Fruit fly (Drosophila melanogaster) whole organism, embryonic: ENCODE measurements around the gene Rpn1.

Source experiments
- ATbp ChIP-seq: fragments of 200-800 bp; sonication (Bioruptor generic); optimal IDR thresholded peaks from 2 replicates; lab custom pipeline; 2017; ENCODE audit warnings: missing biosample characterization, mild to moderate bottlenecking, missing genetic modification characterization, missing genetic modification reagents
- Asciz ChIP-seq: fragments of 200-800 bp; sonication (Bioruptor generic); optimal IDR thresholded peaks from 2 replicates; lab custom pipeline; 2017; ENCODE audit warnings: missing biosample characterization, mild to moderate bottlenecking, missing genetic modification characterization, missing genetic modification reagents
- Bteb2 ChIP-seq: fragments of 200-800 bp; sonication (Bioruptor generic); optimal IDR thresholded peaks from 2 replicates; lab custom pipeline; 2016; ENCODE audit warnings: missing biosample characterization, missing genetic modification characterization
- CG10565 ChIP-seq: fragments of 200-800 bp; sonication (Bioruptor generic); optimal IDR thresholded peaks from 3 replicates; lab custom pipeline; 2016; ENCODE audit warnings: missing biosample characterization, mild to moderate bottlenecking, missing genetic modification characterization
- CG16815 ChIP-seq: fragments of 200-800 bp; sonication (Bioruptor generic); optimal IDR thresholded peaks from 3 replicates; lab custom pipeline; 2017; ENCODE audit warnings: missing biosample characterization, mild to moderate bottlenecking, missing genetic modification characterization
- CG17568 ChIP-seq: fragments of 200-800 bp; sonication (Bioruptor generic); optimal IDR thresholded peaks from 2 replicates; lab custom pipeline; 2018; ENCODE audit warnings: missing biosample characterization, mild to moderate bottlenecking, missing genetic modification characterization, moderate library complexity
- CG17612 ChIP-seq: fragments of 200-800 bp; sonication (Bioruptor generic); IDR thresholded peaks from 2 replicates; pipeline ENCODE4 v1.3.6; 2022; ENCODE audit warnings: missing biosample characterization, missing genetic modification characterization
- CG2202 ChIP-seq: fragments of 200-800 bp; sonication (Bioruptor generic); optimal IDR thresholded peaks from 2 replicates; lab custom pipeline; 2018; ENCODE audit warnings: missing biosample characterization, mild to moderate bottlenecking, missing genetic modification characterization
- CG32772 ChIP-seq: fragments of 200-800 bp; sonication (Bioruptor generic); IDR thresholded peaks from 2 replicates; pipeline ENCODE4 v1.3.6; 2022; ENCODE audit warnings: missing biosample characterization, missing genetic modification characterization
- CG3726 ChIP-seq: fragments of 200-800 bp; sonication (Bioruptor generic); IDR thresholded peaks from 3 replicates; pipeline ENCODE4, ENCODE4 v1.3.6; 2022; ENCODE audit warnings: missing biosample characterization, missing genetic modification characterization
- CG4282 ChIP-seq: fragments of 200-800 bp; sonication (Bioruptor generic); optimal IDR thresholded peaks from 2 replicates; lab custom pipeline; 2016; ENCODE audit warnings: missing biosample characterization, missing genetic modification characterization
- CG4360 ChIP-seq: fragments of 200-800 bp; sonication (Bioruptor generic); IDR thresholded peaks from 2 replicates; pipeline ENCODE4 v1.3.6; 2022; ENCODE audit warnings: missing biosample characterization, missing genetic modification characterization
- CG4404 ChIP-seq: fragments of 200-800 bp; sonication (Bioruptor generic); IDR thresholded peaks from 2 replicates; pipeline ENCODE4 v1.3.6; 2022; ENCODE audit warnings: missing biosample characterization, missing genetic modification characterization
- CG6654 ChIP-seq: fragments of 200-800 bp; sonication (Bioruptor generic); optimal IDR thresholded peaks from 2 replicates; lab custom pipeline; 2017; ENCODE audit warnings: missing biosample characterization, mild to moderate bottlenecking, missing genetic modification characterization
- CG7271 ChIP-seq: fragments of 200-800 bp; sonication (Bioruptor generic); optimal IDR thresholded peaks from 2 replicates; lab custom pipeline; 2018; ENCODE audit warnings: missing biosample characterization, mild to moderate bottlenecking, missing genetic modification characterization, moderate library complexity
- CG7928 ChIP-seq: fragments of 200-800 bp; sonication (Bioruptor generic); optimal IDR thresholded peaks from 2 replicates; lab custom pipeline; 2017; ENCODE audit warnings: missing biosample characterization, mild to moderate bottlenecking, missing genetic modification characterization
- Dad ChIP-seq: fragments of 200-800 bp; sonication (Bioruptor generic); optimal IDR thresholded peaks from 3 replicates; lab custom pipeline; 2016; ENCODE audit warnings: missing biosample characterization, missing genetic modification characterization
- Fer3 ChIP-seq: fragments of 200-800 bp; sonication (Bioruptor generic); optimal IDR thresholded peaks from 2 replicates; lab custom pipeline; 2018; ENCODE audit warnings: missing biosample characterization, mild to moderate bottlenecking, missing genetic modification characterization, moderate library complexity
- GATAe ChIP-seq: fragments of 200-800 bp; sonication (Bioruptor generic); conservative IDR thresholded peaks from 2 replicates; pipeline ENCODE4 v1.3.6; 2022; ENCODE audit warnings: missing biosample characterization, missing genetic modification characterization
- Lhr ChIP-seq: fragments of 200-800 bp; sonication (Bioruptor generic); optimal IDR thresholded peaks from 3 replicates; lab custom pipeline; 2017; ENCODE audit warnings: mild to moderate bottlenecking, missing biosample characterization, missing genetic modification reagents, missing genetic modification characterization
- Med ChIP-seq: fragments of 200-800 bp; sonication (Bioruptor generic); peaks from one replicate; lab custom pipeline; 2016; ENCODE audit warnings: missing biosample characterization, missing genetic modification characterization, mild to moderate bottlenecking, inconsistent platforms, moderate library complexity
- Mrtf ChIP-seq: fragments of 200-800 bp; sonication (Bioruptor generic); IDR thresholded peaks from 3 replicates; pipeline ENCODE4 v1.3.6; 2022; ENCODE audit warnings: missing biosample characterization, missing genetic modification characterization
- NFAT ChIP-seq: fragments of 200-800 bp; sonication (Bioruptor generic); IDR thresholded peaks from 2 replicates; pipeline ENCODE4 v1.3.6; 2022; ENCODE audit warnings: missing biosample characterization, missing genetic modification characterization
- Rfx ChIP-seq: fragments of 200-800 bp; sonication (Bioruptor generic); IDR thresholded peaks from 2 replicates; pipeline ENCODE4 v1.3.6; 2022; ENCODE audit warnings: missing biosample characterization, missing genetic modification characterization
- Sox102F ChIP-seq: fragments of 200-800 bp; sonication (Bioruptor generic); optimal IDR thresholded peaks from 2 replicates; lab custom pipeline; 2018; ENCODE audit warnings: missing biosample characterization, mild to moderate bottlenecking, missing genetic modification characterization, moderate library complexity
- Stat92E ChIP-seq, 3 experiments: fragments of >200 bp in 2 of 3; fragments of 200-800 bp in 1 of 3; sonication (Bioruptor generic) in 1 of 3; optimal IDR thresholded peaks; 2 replicates each; lab custom pipeline; 2017 to 2019; ENCODE audit warnings: missing biosample characterization in 3 of 3, missing genetic modification characterization in 3 of 3, mild to moderate bottlenecking in 1 of 3, moderate library complexity in 1 of 3
- Taf1 ChIP-seq: fragments of 200-800 bp; sonication (Bioruptor generic); IDR thresholded peaks from 2 replicates; pipeline ENCODE4 v1.3.6; 2022; ENCODE audit warnings: missing biosample characterization, missing genetic modification characterization
- Tbp ChIP-seq: fragments of >200 bp; optimal IDR thresholded peaks from 2 replicates; lab custom pipeline; 2018; ENCODE audit warnings: missing biosample characterization, missing genetic modification characterization
- Xrp1 ChIP-seq: fragments of 200-800 bp; sonication (Bioruptor generic); IDR thresholded peaks from 2 replicates; pipeline ENCODE4 v1.3.6; 2022; ENCODE audit warnings: missing biosample characterization, missing genetic modification characterization
- al ChIP-seq: fragments of 200-800 bp; sonication (Bioruptor generic); IDR thresholded peaks from 2 replicates; pipeline ENCODE4 v1.3.6; 2022; ENCODE audit warnings: missing biosample characterization, missing genetic modification characterization
- br ChIP-seq: fragments of >200 bp; optimal IDR thresholded peaks from 2 replicates; lab custom pipeline; 2017
- btn ChIP-seq: fragments of 200-800 bp; sonication (Bioruptor generic); optimal IDR thresholded peaks from 2 replicates; lab custom pipeline; 2016; ENCODE audit warnings: missing biosample characterization, missing genetic modification characterization
- cg ChIP-seq: fragments of 200-800 bp; sonication (Bioruptor generic); optimal IDR thresholded peaks from 3 replicates; lab custom pipeline; 2019; ENCODE audit warnings: missing biosample characterization, mild to moderate bottlenecking, missing genetic modification characterization, moderate library complexity
- chm ChIP-seq: fragments of 200-800 bp; sonication (Bioruptor generic); IDR thresholded peaks from 2 replicates; pipeline ENCODE4 v1.3.6; 2022; ENCODE audit warnings: missing biosample characterization, missing genetic modification characterization
- cwo ChIP-seq: fragments of 200-800 bp; sonication (Bioruptor generic); optimal IDR thresholded peaks from 3 replicates; lab custom pipeline; 2017; ENCODE audit warnings: missing biosample characterization, missing genetic modification characterization, mild to moderate bottlenecking, moderate library complexity, missing genetic modification reagents
- da ChIP-seq: fragments of 200-800 bp; sonication (Bioruptor generic); optimal IDR thresholded peaks from 2 replicates; lab custom pipeline; 2016; ENCODE audit warnings: missing biosample characterization, missing genetic modification characterization
- disco-r ChIP-seq: fragments of 200-800 bp; sonication (Bioruptor generic); optimal IDR thresholded peaks from 2 replicates; lab custom pipeline; 2016; ENCODE audit warnings: missing biosample characterization, missing genetic modification characterization
- fu2 ChIP-seq: fragments of 200-800 bp; sonication (Bioruptor generic); optimal IDR thresholded peaks from 2 replicates; lab custom pipeline; 2016; ENCODE audit warnings: missing biosample characterization, missing genetic modification characterization
- gce ChIP-seq: fragments of 200-800 bp; sonication (Bioruptor generic); IDR thresholded peaks from 3 replicates; pipeline ENCODE4 v1.3.6; 2022; ENCODE audit warnings: missing biosample characterization, missing genetic modification characterization
- her ChIP-seq: fragments of 200-800 bp; sonication (Bioruptor generic); optimal IDR thresholded peaks from 2 replicates; lab custom pipeline; 2016; ENCODE audit warnings: missing biosample characterization, missing genetic modification characterization
- ind ChIP-seq: fragments of 200-800 bp; sonication (Bioruptor generic); optimal IDR thresholded peaks from 3 replicates; lab custom pipeline; 2016; ENCODE audit warnings: missing biosample characterization, missing genetic modification characterization
- jumu ChIP-seq: fragments of 200-800 bp; sonication (Bioruptor generic); optimal IDR thresholded peaks from 3 replicates; lab custom pipeline; 2016; ENCODE audit warnings: missing biosample characterization, missing genetic modification characterization
- kay ChIP-seq: fragments of 200-800 bp; sonication (Bioruptor generic); optimal IDR thresholded peaks from 2 replicates; lab custom pipeline; 2016; ENCODE audit warnings: missing biosample characterization, missing genetic modification characterization
- klu ChIP-seq: fragments of 200-800 bp; sonication (Bioruptor generic); IDR thresholded peaks from 2 replicates; pipeline ENCODE4 v1.3.6; 2022; ENCODE audit warnings: missing biosample characterization, missing genetic modification characterization
- mam ChIP-seq: fragments of 200-800 bp; sonication (Bioruptor generic); optimal IDR thresholded peaks from 3 replicates; lab custom pipeline; 2016; ENCODE audit warnings: missing biosample characterization, missing genetic modification characterization
- mirr ChIP-seq: fragments of 200-800 bp; sonication (Bioruptor generic); optimal IDR thresholded peaks from 3 replicates; lab custom pipeline; 2018; ENCODE audit warnings: missing biosample characterization, mild to moderate bottlenecking, missing genetic modification characterization
- nom ChIP-seq: fragments of 200-800 bp; sonication (Bioruptor generic); optimal IDR thresholded peaks from 2 replicates; lab custom pipeline; 2017; ENCODE audit warnings: missing biosample characterization, missing genetic modification characterization, mild to moderate bottlenecking, moderate library complexity, missing genetic modification reagents
- row ChIP-seq: fragments of 200-800 bp; sonication (Bioruptor generic); IDR thresholded peaks from 3 replicates; pipeline ENCODE4 v1.3.6; 2022; ENCODE audit warnings: missing biosample characterization, missing genetic modification characterization
- schlank ChIP-seq: fragments of 200-800 bp; sonication (Bioruptor generic); optimal IDR thresholded peaks from 2 replicates; lab custom pipeline; 2018; ENCODE audit warnings: missing biosample characterization, mild to moderate bottlenecking, missing genetic modification characterization
- sd ChIP-seq: fragments of 200-800 bp; sonication (Bioruptor generic); optimal IDR thresholded peaks from 3 replicates; lab custom pipeline; 2018; ENCODE audit warnings: missing biosample characterization, mild to moderate bottlenecking, missing genetic modification characterization, moderate library complexity
- slou ChIP-seq: fragments of 200-800 bp; sonication (Bioruptor generic); optimal IDR thresholded peaks from 3 replicates; lab custom pipeline; 2016; ENCODE audit warnings: missing biosample characterization, missing genetic modification characterization
- sr ChIP-seq: fragments of 200-800 bp; sonication (Bioruptor generic); IDR thresholded peaks from 3 replicates; pipeline ENCODE4 v1.3.6; 2022; ENCODE audit warnings: missing biosample characterization, missing genetic modification characterization
- wor ChIP-seq: fragments of 200-800 bp; sonication (Bioruptor generic); IDR thresholded peaks from 2 replicates; pipeline ENCODE4 v1.3.6; 2022; ENCODE audit warnings: missing biosample characterization, missing genetic modification characterization

Rpn1 gene

dm6 chr3L:19910054-19910414, 4.8 kb upstream of the Rpn1 start, which contains the start of the genes Mi-2 and Prp3 (continued):
- peak; percentile 27 for TF ChIP-seq jumu (GFP tag; lab: Kevin White, UChicago)
- TF ChIP-seq cg = peak; percentile 33
- TF ChIP-seq disco-r = no peak
- no peak for TF ChIP-seq CG17568 (GFP tag; lab: Kevin White, UChicago)
- peak; percentile 24 for TF ChIP-seq Fer3 (tag; lab: Kevin White, UChicago)
- TF ChIP-seq Asciz (GFP tag; lab: Kevin White, UChicago) = no peak
- TF ChIP-seq CG4404 (GFP tag; lab: Robert Waterston, UW) = no peak
- TF ChIP-seq slou (GFP tag; lab: Kevin White, UChicago) = no peak
- TF ChIP-seq CG17612 (GFP tag; lab: Robert Waterston, UW) = no peak
- no peak for TF ChIP-seq Mrtf
- TF ChIP-seq Med (GFP tag; lab: Kevin White, UChicago) = peak; percentile 88
- no peak for TF ChIP-seq CG4282
- TF ChIP-seq da = no peak
- peak; percentile 70 for TF ChIP-seq nom (GFP tag; lab: Kevin White, UChicago)
- TF ChIP-seq ind (GFP tag; lab: Kevin White, UChicago) = no peak
- TF ChIP-seq Stat92E (GFP tag; optimal IDR thresholded peaks at IDR 0.05; lab: Kevin White, UChicago) = peak in 1 of 3 experiments; percentile 93
- TF ChIP-seq br (lab: Kevin White, UChicago) = no peak
- no peak for TF ChIP-seq schlank
- no peak for TF ChIP-seq al (GFP tag; lab: Robert Waterston, UW)
- TF ChIP-seq klu (GFP tag; lab: Robert Waterston, UW) = no peak
- no peak for TF ChIP-seq wor (GFP tag; lab: Robert Waterston, UW)
- no peak for TF ChIP-seq btn (GFP tag; lab: Kevin White, UChicago)
- TF ChIP-seq CG2202 = no peak
- TF ChIP-seq CG32772 (GFP tag; lab: Robert Waterston, UW) = peak; percentile 60
- 0 out of 2 replicates have a peak, but pooled peaks have one; percentile 63 for TF ChIP-seq chm
- TF ChIP-seq NFAT (GFP tag; lab: Robert Waterston, UW) = 0 out of 2 replicates have a peak, but pooled peaks have one; percentile 20
- TF ChIP-seq cwo (GFP tag; lab: Kevin White, UChicago) = no peak
- TF ChIP-seq gce = no peak
- no peak for TF ChIP-seq CG6654 (GFP tag; lab: Kevin White, UChicago)
- no peak for TF ChIP-seq CG7271
- TF ChIP-seq Sox102F = no peak
- no peak for TF ChIP-seq kay (GFP tag; lab: Kevin White, UChicago)
- TF ChIP-seq mam (GFP tag; lab: Kevin White, UChicago) = peak; percentile 29
- peak; percentile 88 for TF ChIP-seq CG7928 (GFP tag; lab: Kevin White, UChicago)
- TF ChIP-seq CG4360 (GFP tag; lab: Robert Waterston, UW) = no peak
- no peak for TF ChIP-seq CG3726
- TF ChIP-seq Xrp1 (GFP tag; lab: Robert Waterston, UW) = no peak
- no peak for TF ChIP-seq Dad (GFP tag; lab: Kevin White, UChicago)
- no peak for TF ChIP-seq ATbp (GFP tag; lab: Kevin White, UChicago)
- no peak for TF ChIP-seq Tbp (GFP tag; lab: Kevin White, UChicago)
- TF ChIP-seq row (GFP tag; lab: Robert Waterston, UW) = no peak
- no peak for TF ChIP-seq fu2 (GFP tag; lab: Kevin White, UChicago)
- peak; percentile 65 for TF ChIP-seq Rfx (GFP tag; lab: Robert Waterston, UW)
- no peak for TF ChIP-seq sr
- no peak for TF ChIP-seq sd (tag; lab: Kevin White, UChicago)
- peak; percentile 17 for TF ChIP-seq Lhr (GFP tag; lab: Kevin White, UChicago)
- no peak for TF ChIP-seq CG16815 (GFP tag; lab: Kevin White, UChicago)
- no peak for TF ChIP-seq CG10565 (GFP tag; lab: Kevin White, UChicago)
- peak; percentile 47 for TF ChIP-seq her
- TF ChIP-seq Bteb2 (GFP tag; lab: Kevin White, UChicago) = peak; percentile 29
- TF ChIP-seq GATAe (GFP tag; lab: Robert Waterston, UW) = no peak
- no peak for TF ChIP-seq mirr (GFP tag; lab: Kevin White, UChicago)
- no peak for TF ChIP-seq Taf1 (GFP tag; lab: Robert Waterston, UW)
